Worm (Caenorhabditis elegans) whole organism, late embryonic: ENCODE results near the gene hpo-6.

ENCODE experiments used
- Y22D7AL.16 ChIP-seq: sonication (generic microtip); optimal IDR thresholded peaks from 2 replicates; lab custom pipeline; 2016; ENCODE audit warnings: missing genetic modification characterization, missing compliant biosample characterization
- ama-1 ChIP-seq: fragments of 150-350 bp; optimal IDR thresholded peaks from 2 replicates; lab custom pipeline; 2014
- dve-1 ChIP-seq: sonication (generic microtip); optimal IDR thresholded peaks from 2 replicates; lab custom pipeline; 2017; ENCODE audit warnings: antibody characterized with exemption, mild to moderate bottlenecking, missing genetic modification characterization, missing compliant biosample characterization
- elt-2 ChIP-seq: sonication (generic microtip); optimal IDR thresholded peaks from 2 replicates; lab custom pipeline; 2016; ENCODE audit warnings: missing genetic modification reagents, missing genetic modification characterization, missing compliant biosample characterization
- elt-4 ChIP-seq: sonication (generic microtip); optimal IDR thresholded peaks from 2 replicates; lab custom pipeline; 2016; ENCODE audit warnings: missing genetic modification characterization, missing compliant biosample characterization
- hlh-8 ChIP-seq: sonication (generic microtip); optimal IDR thresholded peaks from 2 replicates; lab custom pipeline; 2016; ENCODE audit warnings: missing genotype, missing genetic modification characterization, missing compliant biosample characterization
- lin-11 ChIP-seq: fragments of 200-800 bp; sonication (Bioruptor generic); optimal IDR thresholded peaks from 2 replicates; lab custom pipeline; 2018; ENCODE audit warnings: mild to moderate bottlenecking, missing genetic modification characterization, missing compliant biosample characterization
- nhr-11 ChIP-seq: fragments of 150-350 bp; optimal IDR thresholded peaks from 2 replicates; lab custom pipeline; 2014; ENCODE audit warnings: missing biosample characterization, missing genetic modification characterization
- pqm-1 ChIP-seq: sonication (generic microtip); optimal IDR thresholded peaks from 2 replicates; lab custom pipeline; 2016; ENCODE audit warnings: missing genetic modification characterization, missing compliant biosample characterization
- unc-3 ChIP-seq, 2 experiments: fragments of 200-800 bp in 1 of 2; sonication (Bioruptor generic) in 1 of 2; sonication (generic microtip) in 1 of 2; conservative IDR thresholded peaks in 1 of 2; optimal IDR thresholded peaks in 1 of 2; 2 replicates each; pipeline versions ENCODE4 v1.3.6 to Lab custom; 2016 to 2022; ENCODE audit warnings: missing compliant biosample characterization in 2 of 2, missing genetic modification characterization in 2 of 2, missing genetic modification reagents in 1 of 2

DNA sequence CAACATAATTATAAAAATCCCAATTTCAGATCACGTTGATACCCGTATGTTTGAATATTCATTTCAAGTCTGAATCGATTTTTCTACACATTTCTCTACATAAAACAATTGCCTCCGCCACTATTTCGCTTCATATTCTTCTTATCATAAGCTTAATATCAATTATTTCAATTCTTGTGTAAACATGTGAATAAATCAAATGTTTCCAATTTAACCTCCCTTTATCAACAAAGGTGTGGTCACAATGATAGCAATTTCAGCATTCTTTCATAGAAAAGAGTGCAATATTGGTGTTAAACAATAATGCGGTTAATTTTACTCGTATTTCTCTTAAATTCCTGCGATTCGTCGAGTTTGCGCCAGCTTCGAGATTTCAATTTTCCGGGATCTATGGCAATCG lies 2.1 kb upstream of the hpo-6 start, which contains the start of gene Y41D4B.17:
- TF ChIP-seq elt-2 (tag; lab: Kevin White, UChicago) (no peak), nhr-11 (no peak), ama-1 (lab: Kevin White, UChicago) (no peak), pqm-1 (no peak), lin-11 (tag; lab: Kevin White, UChicago) (no peak), unc-3 (GFP tag; conservative IDR thresholded peaks at IDR 0.05; lab: Robert Waterston, UW) (no peak), unc-3 (tag; optimal IDR thresholded peaks at IDR 0.05; lab: Kevin White, UChicago) (no peak), hlh-8 (tag; lab: Kevin White, UChicago) (no peak), dve-1 (tag; lab: Kevin White, UChicago) (no peak), Y22D7AL.16 (tag; lab: Kevin White, UChicago) (no peak), elt-4 (tag; lab: Kevin White, UChicago) (no peak)
